Worm (Caenorhabditis elegans): ENCODE results near the gene flp-8.

DNA sequence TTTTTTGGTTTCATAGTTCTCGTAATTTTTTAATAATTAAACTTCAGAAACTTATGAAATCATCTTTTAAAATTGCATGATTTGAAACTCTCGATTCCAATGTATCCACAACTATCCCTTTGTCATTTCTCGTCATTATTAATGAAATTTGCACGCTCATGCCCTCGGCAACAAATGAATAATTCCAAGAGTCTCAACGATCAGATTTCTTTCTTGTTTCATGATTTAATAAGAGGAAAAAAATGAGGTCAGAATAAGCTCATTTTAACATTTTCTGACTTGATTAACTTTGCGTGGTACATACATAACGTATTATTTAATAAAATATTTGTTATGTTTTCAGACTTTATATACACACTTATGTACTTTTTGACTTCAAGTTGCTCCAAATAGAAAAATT is 42.9 kb upstream of the flp-8 start:
- TF ChIP-seq nhr-11 (tag; optimal IDR thresholded peaks at IDR 0.05) (no peak), zag-1 (tag; optimal IDR thresholded peaks at IDR 0.05) (no peak), ztf-4 (tag; optimal IDR thresholded peaks at IDR 0.05) (no peak), ama-1 (optimal IDR thresholded peaks at IDR 0.05) (no peak), skn-1 (tag; optimal IDR thresholded peaks at IDR 0.05) (no peak), dmd-4 (tag; optimal IDR thresholded peaks at IDR 0.05) (no peak), nhr-12 (tag; optimal IDR thresholded peaks at IDR 0.05) (no peak)

Data from whole organism, L2 larva.